Worm (Caenorhabditis elegans) whole organism, L4 larva: ENCODE results near the gene dmsr-11.

Experiments used
- F10B5.3 ChIP-seq: sonication (generic microtip); optimal IDR thresholded peaks from 2 replicates; lab custom pipeline; 2016; ENCODE audit warnings: mild to moderate bottlenecking, missing genetic modification characterization, missing compliant biosample characterization
- F37D6.2 ChIP-seq: sonication (generic microtip); optimal IDR thresholded peaks from 2 replicates; lab custom pipeline; 2016; ENCODE audit warnings: mild to moderate bottlenecking, missing genetic modification characterization, missing compliant biosample characterization
- F44E2.7 ChIP-seq: fragments of 200-800 bp; sonication (Bioruptor generic); IDR thresholded peaks from 2 replicates; pipeline ENCODE4 v2.1.2; 2022; ENCODE audit warnings: missing genetic modification characterization, missing compliant biosample characterization
- F49E8.2 ChIP-seq: sonication (generic microtip); optimal IDR thresholded peaks from 2 replicates; lab custom pipeline; 2016; ENCODE audit warnings: missing compliant biosample characterization, mild to moderate bottlenecking, missing genetic modification characterization, borderline replicate concordance
- R02D3.7 ChIP-seq: fragments of 150-350 bp; sonication (generic microtip); optimal IDR thresholded peaks from 3 replicates; lab custom pipeline; 2014; ENCODE audit warnings: missing biosample characterization, missing genetic modification characterization
- T20F7.1 ChIP-seq: fragments of 200-800 bp; sonication (Bioruptor generic); optimal IDR thresholded peaks from 2 replicates; lab custom pipeline; 2018; ENCODE audit warnings: mild to moderate bottlenecking, missing genetic modification characterization, missing compliant biosample characterization
- T26A8.4 ChIP-seq: fragments of 200-800 bp; sonication (Bioruptor generic); IDR thresholded peaks from 2 replicates; pipeline ENCODE4 v1.3.6; 2022; ENCODE audit warnings: missing genetic modification characterization, missing compliant biosample characterization
- Y5F2A.4 ChIP-seq: fragments of 200-800 bp; sonication (Bioruptor generic); optimal IDR thresholded peaks from 2 replicates; lab custom pipeline; 2018; ENCODE audit warnings: mild to moderate bottlenecking, missing genetic modification characterization, missing compliant biosample characterization
- ZK337.2 ChIP-seq: fragments of 200-800 bp; sonication (Bioruptor generic); IDR thresholded peaks from 2 replicates; pipeline ENCODE4 v1.3.6; 2022; ENCODE audit warnings: missing genetic modification reagents, missing genetic modification characterization, missing compliant biosample characterization
- aha-1 ChIP-seq: fragments of 150-350 bp; peaks from one replicate; lab custom pipeline; 2014; ENCODE audit warnings: missing biosample characterization, missing genetic modification characterization
- aly-2 ChIP-seq: sonication (generic microtip); optimal IDR thresholded peaks from 2 replicates; lab custom pipeline; 2018; ENCODE audit warnings: missing biosample characterization, missing genetic modification characterization
- ceh-32 ChIP-seq: sonication (generic microtip); optimal IDR thresholded peaks from 2 replicates; lab custom pipeline; 2016; ENCODE audit warnings: mild to moderate bottlenecking, missing genetic modification characterization, missing compliant biosample characterization; ENCODE audit not compliant: poor library complexity
- ceh-82 ChIP-seq: sonication (generic microtip); optimal IDR thresholded peaks from 2 replicates; lab custom pipeline; 2017; ENCODE audit warnings: missing biosample characterization, missing genetic modification characterization
- cey-2 ChIP-seq: sonication (generic microtip); optimal IDR thresholded peaks from 3 replicates; lab custom pipeline; 2017; ENCODE audit warnings: missing genetic modification characterization, mild to moderate bottlenecking, missing compliant biosample characterization, antibody characterized with exemption, borderline replicate concordance; ENCODE audit not compliant: insufficient read depth
- daf-12 ChIP-seq: fragments of 150-350 bp; optimal IDR thresholded peaks from 2 replicates; lab custom pipeline; 2014; ENCODE audit warnings: missing biosample characterization, missing genetic modification reagents, missing genetic modification characterization
- daf-19 ChIP-seq: fragments of 200-800 bp; sonication (Bioruptor generic); conservative IDR thresholded peaks from 2 replicates; pipeline ENCODE4 v1.3.6; 2022; ENCODE audit warnings: missing genetic modification characterization, missing compliant biosample characterization
- dmd-6 ChIP-seq: fragments of 200-800 bp; sonication (Bioruptor generic); IDR thresholded peaks from 2 replicates; pipeline ENCODE4 v1.3.6; 2022; ENCODE audit warnings: missing genetic modification reagents, missing genetic modification characterization, missing compliant biosample characterization
- duxl-1 ChIP-seq: sonication (generic microtip); optimal IDR thresholded peaks from 2 replicates; lab custom pipeline; 2016; ENCODE audit warnings: mild to moderate bottlenecking, missing genetic modification characterization, moderate library complexity, missing compliant biosample characterization; ENCODE audit not compliant: poor library complexity
- dve-1 ChIP-seq: sonication (generic microtip); optimal IDR thresholded peaks from 2 replicates; lab custom pipeline; 2017; ENCODE audit warnings: antibody characterized with exemption, mild to moderate bottlenecking, missing genetic modification characterization, missing compliant biosample characterization; ENCODE audit not compliant: insufficient read depth
- egl-43 ChIP-seq: fragments of 200-800 bp; sonication (Bioruptor generic); IDR thresholded peaks from 2 replicates; pipeline ENCODE4 v1.3.6; 2022; ENCODE audit warnings: missing genetic modification reagents, missing genetic modification characterization, missing compliant biosample characterization
- fkh-10 ChIP-seq: fragments of 150-350 bp; optimal IDR thresholded peaks from 2 replicates; lab custom pipeline; 2014; ENCODE audit warnings: missing biosample characterization, missing genetic modification reagents, missing genetic modification characterization
- fos-1 ChIP-seq: fragments of 150-350 bp; optimal IDR thresholded peaks from 2 replicates; lab custom pipeline; 2014; ENCODE audit warnings: missing biosample characterization, missing genetic modification characterization
- gei-8 ChIP-seq: fragments of 200-800 bp; sonication (Bioruptor generic); optimal IDR thresholded peaks from 2 replicates; lab custom pipeline; 2018; ENCODE audit warnings: mild to moderate bottlenecking, missing genetic modification characterization, missing compliant biosample characterization
- hlh-11 ChIP-seq: fragments of 200-800 bp; sonication (Bioruptor generic); optimal IDR thresholded peaks from 2 replicates; lab custom pipeline; 2018; ENCODE audit warnings: mild to moderate bottlenecking, missing genetic modification characterization, missing compliant biosample characterization
- hmg-1.1 ChIP-seq: fragments of 200-800 bp; sonication (Bioruptor generic); IDR thresholded peaks from 2 replicates; pipeline ENCODE4 v1.3.6; 2022; ENCODE audit warnings: missing genetic modification reagents, missing genetic modification characterization, missing compliant biosample characterization
- jun-1 ChIP-seq: fragments of 150-350 bp; optimal IDR thresholded peaks from 2 replicates; lab custom pipeline; 2014; ENCODE audit warnings: missing biosample characterization, missing genetic modification reagents, missing genetic modification characterization
- lin-29 ChIP-seq: fragments of 200-800 bp; sonication (Bioruptor generic); IDR thresholded peaks from 2 replicates; pipeline ENCODE4 v1.3.6; 2022; ENCODE audit warnings: missing genetic modification reagents, missing genetic modification characterization, missing compliant biosample characterization
- lin-38 ChIP-seq: fragments of 200-800 bp; sonication (Bioruptor generic); IDR thresholded peaks from 2 replicates; pipeline ENCODE4 v1.3.6; 2022; ENCODE audit warnings: missing genetic modification reagents, missing genetic modification characterization, missing compliant biosample characterization
- lsy-2 ChIP-seq, 2 experiments: fragments of 150-350 bp in 1 of 2; sonication (generic microtip) in 1 of 2; optimal IDR thresholded peaks; 2 replicates each; lab custom pipeline; 2014 to 2017; ENCODE audit warnings: missing biosample characterization in 2 of 2, missing genetic modification characterization in 2 of 2
- madf-5 ChIP-seq, 2 experiments: fragments of 200-800 bp; sonication (Bioruptor generic); IDR thresholded peaks; 2 replicates each; pipeline ENCODE4 v1.3.6; 2022; ENCODE audit warnings: missing compliant biosample characterization in 2 of 2, missing genetic modification characterization in 2 of 2
- madf-9 ChIP-seq: fragments of 200-800 bp; sonication (Bioruptor generic); conservative IDR thresholded peaks from 2 replicates; pipeline ENCODE4 v1.3.6; 2022; ENCODE audit warnings: missing genetic modification reagents, missing genetic modification characterization, missing compliant biosample characterization
- mdt-29 ChIP-seq: fragments of 200-800 bp; sonication (Bioruptor generic); IDR thresholded peaks from 2 replicates; pipeline ENCODE4 v1.3.6; 2022; ENCODE audit warnings: missing genetic modification reagents, missing genetic modification characterization, missing compliant biosample characterization
- nhr-102 ChIP-seq: sonication (generic microtip); optimal IDR thresholded peaks from 2 replicates; lab custom pipeline; 2016; ENCODE audit warnings: mild to moderate bottlenecking, missing genetic modification characterization, moderate library complexity, missing compliant biosample characterization
- nhr-11 ChIP-seq: fragments of 150-350 bp; optimal IDR thresholded peaks from 2 replicates; lab custom pipeline; 2014; ENCODE audit warnings: missing biosample characterization, missing genetic modification characterization
- nhr-25 ChIP-seq: sonication (generic microtip); optimal IDR thresholded peaks from 2 replicates; lab custom pipeline; 2017; ENCODE audit warnings: missing genetic modification characterization, mild to moderate bottlenecking, missing compliant biosample characterization, antibody characterized with exemption, moderate library complexity, borderline replicate concordance; ENCODE audit not compliant: insufficient read depth
- nhr-41 ChIP-seq: fragments of 200-800 bp; sonication (Bioruptor generic); IDR thresholded peaks from 2 replicates; pipeline ENCODE4 v1.3.6; 2022; ENCODE audit warnings: missing genetic modification reagents, missing genetic modification characterization, missing compliant biosample characterization
- nhr-42 ChIP-seq: fragments of 200-800 bp; sonication (Bioruptor generic); IDR thresholded peaks from 2 replicates; pipeline ENCODE4 v1.3.6; 2022; ENCODE audit warnings: missing genetic modification characterization, missing compliant biosample characterization
- nhr-76 ChIP-seq: fragments of 150-350 bp; optimal IDR thresholded peaks from 2 replicates; lab custom pipeline; 2014; ENCODE audit warnings: missing biosample characterization, missing genetic modification characterization
- nhr-77 ChIP-seq: fragments of 150-350 bp; optimal IDR thresholded peaks from 2 replicates; lab custom pipeline; 2014; ENCODE audit warnings: missing biosample characterization, missing genetic modification characterization
- pha-4 ChIP-seq, 2 experiments: fragments of 150-350 bp in 1 of 2; fragments of 200-800 bp in 1 of 2; sonication (Bioruptor generic) in 1 of 2; IDR thresholded peaks in 1 of 2; optimal IDR thresholded peaks in 1 of 2; 2 replicates each; pipeline versions ENCODE4 v1.3.6 to Lab custom; 2014 to 2022; ENCODE audit warnings: missing genetic modification characterization in 2 of 2, missing genetic modification reagents in 2 of 2, missing biosample characterization in 1 of 2, missing compliant biosample characterization in 1 of 2
- saeg-2 ChIP-seq: fragments of 200-800 bp; sonication (Bioruptor generic); IDR thresholded peaks from 2 replicates; pipeline ENCODE4 v1.3.6; 2022; ENCODE audit warnings: missing genetic modification reagents, missing genetic modification characterization, missing compliant biosample characterization
- set-16 ChIP-seq: fragments of 200-800 bp; sonication (Bioruptor generic); IDR thresholded peaks from 2 replicates; pipeline ENCODE4 v1.3.6; 2022; ENCODE audit warnings: missing genetic modification reagents, missing genetic modification characterization, missing compliant biosample characterization
- snpc-1.2 ChIP-seq: fragments of 200-800 bp; sonication (Bioruptor generic); IDR thresholded peaks from 2 replicates; pipeline ENCODE4 v1.3.6; 2022; ENCODE audit warnings: missing genetic modification reagents, missing genetic modification characterization, missing compliant biosample characterization
- spr-1 ChIP-seq: sonication (generic microtip); optimal IDR thresholded peaks from 2 replicates; lab custom pipeline; 2016; ENCODE audit warnings: mild to moderate bottlenecking, missing genetic modification characterization, missing compliant biosample characterization
- spr-3 ChIP-seq: fragments of 200-800 bp; sonication (Bioruptor generic); optimal IDR thresholded peaks from 2 replicates; lab custom pipeline; 2018; ENCODE audit warnings: mild to moderate bottlenecking, missing genetic modification characterization, missing compliant biosample characterization
- unc-39 ChIP-seq: sonication (generic microtip); optimal IDR thresholded peaks from 2 replicates; lab custom pipeline; 2017; ENCODE audit warnings: missing biosample characterization, missing genetic modification characterization
- vab-7 ChIP-seq: fragments of 200-800 bp; sonication (Bioruptor generic); IDR thresholded peaks from 2 replicates; pipeline ENCODE4 v1.3.6; 2022; ENCODE audit warnings: missing genetic modification reagents, missing genetic modification characterization, missing compliant biosample characterization
- zag-1 ChIP-seq: fragments of 150-350 bp; optimal IDR thresholded peaks from 2 replicates; lab custom pipeline; 2014; ENCODE audit warnings: missing biosample characterization, missing genetic modification characterization
- ztf-7 ChIP-seq: fragments of 150-350 bp; optimal IDR thresholded peaks from 2 replicates; lab custom pipeline; 2014; ENCODE audit warnings: missing biosample characterization, missing genetic modification characterization

Gene dmsr-11

DNA sequence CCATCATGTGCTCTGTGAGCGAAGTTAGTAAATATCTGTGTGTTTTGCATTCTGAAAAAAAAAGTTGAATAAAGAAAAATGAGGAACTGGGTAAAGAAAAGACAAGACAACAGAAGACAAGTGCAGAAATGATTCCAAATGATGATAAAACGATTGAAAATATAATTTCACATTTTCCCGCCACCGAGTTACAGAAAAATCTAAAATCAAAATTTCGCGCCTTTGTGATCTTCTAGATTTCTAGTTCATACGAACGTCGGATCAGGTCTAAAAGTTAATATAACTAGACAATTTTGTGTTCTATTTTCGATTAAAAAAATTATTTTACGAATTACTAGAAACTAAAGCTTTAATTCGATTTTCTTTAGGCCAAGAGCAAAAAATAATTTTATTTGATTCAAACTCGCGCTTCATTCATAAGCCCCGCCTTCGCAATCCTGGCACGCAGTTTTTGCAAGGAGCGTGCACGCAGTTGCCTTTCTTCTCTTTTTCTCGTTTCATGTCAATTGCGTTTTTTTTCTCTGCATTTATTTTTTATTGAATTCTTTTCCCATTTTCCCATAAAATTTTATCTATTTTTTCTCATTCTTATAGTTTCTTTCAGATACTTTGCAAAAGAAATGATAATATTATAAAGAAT, 18.9 kb downstream of the dmsr-11 start, which contains the start of the genes spn-4 and spe-39:
Gene spn-4, minus strand, starts transcription at position 51 of the 640 bp plus-strand sequence.
Gene spe-39, plus strand, starts transcription at position 599 of the 640 bp plus-strand sequence.
- peak; percentile 57 for TF ChIP-seq T26A8.4
- TF ChIP-seq R02D3.7 = no peak
- peak; percentile 2 for TF ChIP-seq F37D6.2 (tag; lab: Kevin White, UChicago)
- no peak for TF ChIP-seq ceh-82 (tag; lab: Kevin White, UChicago)
- peak; percentile 26 for TF ChIP-seq nhr-77 (tag; lab: Kevin White, UChicago)
- no peak for TF ChIP-seq ZK337.2
- TF ChIP-seq nhr-102 (tag; lab: Kevin White, UChicago) = no peak
- TF ChIP-seq zag-1 (tag; lab: Kevin White, UChicago) = no peak
- TF ChIP-seq ceh-32 (tag; lab: Kevin White, UChicago) = no peak
- TF ChIP-seq saeg-2 (GFP tag; lab: Robert Waterston, UW) = no peak
- TF ChIP-seq nhr-76 (tag; lab: Kevin White, UChicago) = no peak
- TF ChIP-seq T20F7.1 (GFP tag; lab: Kevin White, UChicago) = peak; percentile 13
- no peak for TF ChIP-seq vab-7 (GFP tag; lab: Robert Waterston, UW)
- TF ChIP-seq mdt-29 = no peak
- no peak for TF ChIP-seq dve-1
- TF ChIP-seq duxl-1 (tag; lab: Kevin White, UChicago) = peak; percentile 57
- TF ChIP-seq nhr-11 (tag; lab: Kevin White, UChicago) = no peak
- TF ChIP-seq madf-9 (GFP tag; lab: Robert Waterston, UW) = 0 out of 2 replicates have a peak, but pooled peaks have one; percentile 21
- no peak for TF ChIP-seq lin-29 (GFP tag; lab: Robert Waterston, UW)
- peak; percentile 22 for TF ChIP-seq fkh-10 (GFP tag; lab: Kevin White, UChicago)
- TF ChIP-seq fos-1 = no peak
- TF ChIP-seq spr-1 (tag; lab: Kevin White, UChicago) = peak; percentile 36
- no peak for TF ChIP-seq nhr-41 (GFP tag; lab: Robert Waterston, UW)
- peak; percentile 13 for TF ChIP-seq F49E8.2 (tag; lab: Kevin White, UChicago)
- peak; percentile 39 for TF ChIP-seq hlh-11 (tag; lab: Kevin White, UChicago)
- peak in 1 of 2 experiments; percentile 77 for TF ChIP-seq lsy-2 (tag; optimal IDR thresholded peaks at IDR 0.05; lab: Kevin White, UChicago)
- TF ChIP-seq daf-19 (GFP tag; lab: Robert Waterston, UW) = no peak
- TF ChIP-seq ztf-7 = no peak
- no peak for TF ChIP-seq madf-5 (GFP tag; IDR thresholded peaks at IDR 0.05; lab: Robert Waterston, UW)
- no peak for TF ChIP-seq cey-2 (tag; lab: Kevin White, UChicago)
- no peak for TF ChIP-seq Y5F2A.4
- TF ChIP-seq aha-1 (tag; lab: Kevin White, UChicago) = no peak
- TF ChIP-seq pha-4 (GFP tag; IDR thresholded peaks at IDR 0.05; lab: Robert Waterston, UW) = peak; percentile 58; the same call in 1 of the 2 replicates
- peak; percentile 31 for TF ChIP-seq pha-4 (tag; optimal IDR thresholded peaks at IDR 0.05; lab: Kevin White, UChicago)
- no peak for TF ChIP-seq spr-3 (GFP tag; lab: Kevin White, UChicago)
- no peak for TF ChIP-seq nhr-25 (tag; lab: Kevin White, UChicago)
- TF ChIP-seq jun-1 (tag; lab: Kevin White, UChicago) = no peak
- TF ChIP-seq nhr-42 (GFP tag; lab: Robert Waterston, UW) = no peak
- TF ChIP-seq unc-39 (tag; lab: Kevin White, UChicago) = no peak
- no peak for TF ChIP-seq daf-12 (tag; lab: Kevin White, UChicago)
- TF ChIP-seq F10B5.3 (tag; lab: Kevin White, UChicago) = no peak
- no peak for TF ChIP-seq egl-43 (GFP tag; lab: Robert Waterston, UW)
- no peak for TF ChIP-seq set-16
- 0 out of 2 replicates have a peak, but pooled peaks have one; percentile 51 for TF ChIP-seq snpc-1.2
- TF ChIP-seq gei-8 (GFP tag; lab: Kevin White, UChicago) = no peak
- TF ChIP-seq F44E2.7 (GFP tag; lab: Robert Waterston, UW) = no peak
- TF ChIP-seq aly-2 (tag; lab: Kevin White, UChicago) = no peak
- TF ChIP-seq dmd-6 (GFP tag; lab: Robert Waterston, UW) = peak; percentile 53; the same call in 1 of the 2 replicates
- TF ChIP-seq lin-38 (GFP tag; lab: Robert Waterston, UW) = peak; percentile 73
- peak; percentile 70; the same call in 1 of the 2 replicates for TF ChIP-seq hmg-1.1 (GFP tag; lab: Robert Waterston, UW)
